Worm (Caenorhabditis elegans): Measurements from ENCODE around the gene F12E12.1.

F12E12.1 gene

ce11 chrII:3773130-3773529 is 31.4 kb downstream of the F12E12.1 start, which contains the start of gene T24E12.10:
TSS of gene T24E12.10 (minus strand) at chrII:3773230.
- TF ChIP-seq Y55F3AM.14 (GFP tag; optimal IDR thresholded peaks at IDR 0.05) (no peak), egl-27 (tag; optimal IDR thresholded peaks at IDR 0.05) (no peak), aly-2 (tag; optimal IDR thresholded peaks at IDR 0.05) (no peak), snpc-4 (tag; optimal IDR thresholded peaks at IDR 0.05) (no peak), peb-1 (tag; optimal IDR thresholded peaks at IDR 0.05) (no peak), ceh-16 (tag; optimal IDR thresholded peaks at IDR 0.05) (no peak), sem-4 (tag; optimal IDR thresholded peaks at IDR 0.05) (no peak), mbf-1 (tag; optimal IDR thresholded peaks at IDR 0.05) (no peak), nhr-237 (tag; optimal IDR thresholded peaks at IDR 0.05) (no peak), F13H6.1 (tag; optimal IDR thresholded peaks at IDR 0.05) (no peak), nhr-12 (tag; optimal IDR thresholded peaks at IDR 0.05) (no peak), sma-3 (GFP tag; optimal IDR thresholded peaks at IDR 0.05) (no peak), lin-11 (tag; optimal IDR thresholded peaks at IDR 0.05) (no peak), skn-1 (tag; optimal IDR thresholded peaks at IDR 0.05) (no peak), nhr-6 (tag; optimal IDR thresholded peaks at IDR 0.05) (no peak), alr-1 (tag; optimal IDR thresholded peaks at IDR 0.05) (no peak), mab-5 (tag; optimal IDR thresholded peaks at IDR 0.05) (no peak), fos-1 (tag; optimal IDR thresholded peaks at IDR 0.05) (no peak)

- TF ChIP-seq ZK546.5 (tag; optimal IDR thresholded peaks at IDR 0.05) (no peak), Y55F3AM.14 (GFP tag; optimal IDR thresholded peaks at IDR 0.05) (no peak), lsy-2 (tag; optimal IDR thresholded peaks at IDR 0.05) (no peak), lin-11 (tag; optimal IDR thresholded peaks at IDR 0.05) (no peak), nhr-23 (tag; optimal IDR thresholded peaks at IDR 0.05) (no peak), zag-1 (tag; optimal IDR thresholded peaks at IDR 0.05) (no peak), F13H6.1 (tag; optimal IDR thresholded peaks at IDR 0.05) (no peak), peb-1 (tag; optimal IDR thresholded peaks at IDR 0.05) (no peak), egl-27 (tag; optimal IDR thresholded peaks at IDR 0.05) (no peak), sma-9 (GFP tag; optimal IDR thresholded peaks at IDR 0.05) (no peak), sma-9 (tag; optimal IDR thresholded peaks at IDR 0.05) (no peak), aly-2 (tag; optimal IDR thresholded peaks at IDR 0.05) (no peak), blmp-1 (tag; optimal IDR thresholded peaks at IDR 0.05; ENCODE audit: insufficient read depth) (no peak), nhr-237 (tag; optimal IDR thresholded peaks at IDR 0.05) (no peak), mdl-1 (tag; optimal IDR thresholded peaks at IDR 0.05) (no peak)
These were observed 34.0 kb downstream of the F12E12.1 start, which contains the start of gene T24E12.3 for ce11 chrII:3775719-3776118. TSS of gene T24E12.3 (plus strand) at chrII:3776019.

- TF ChIP-seq mdl-1 (tag; optimal IDR thresholded peaks at IDR 0.05) (no peak), nhr-23 (tag; optimal IDR thresholded peaks at IDR 0.05) (no peak), nhr-12 (tag; optimal IDR thresholded peaks at IDR 0.05) (no peak), lsy-2 (tag; optimal IDR thresholded peaks at IDR 0.05) (no peak), ceh-82 (tag; optimal IDR thresholded peaks at IDR 0.05) (no peak), mbf-1 (tag; optimal IDR thresholded peaks at IDR 0.05) (no peak), unc-55 (GFP tag; optimal IDR thresholded peaks at IDR 0.05) (no peak), nhr-237 (tag; optimal IDR thresholded peaks at IDR 0.05) (no peak), mab-5 (tag; optimal IDR thresholded peaks at IDR 0.05) (no peak)
These were observed 36.1 kb downstream of the F12E12.1 start for ce11 chrII:3777802-3778201.

- TF ChIP-seq nhr-23 (tag; optimal IDR thresholded peaks at IDR 0.05) (no peak), nhr-10 (tag; optimal IDR thresholded peaks at IDR 0.05) (no peak), unc-62 (GFP tag; optimal IDR thresholded peaks at IDR 0.05) (no peak), nhr-129 (tag; optimal IDR thresholded peaks at IDR 0.05) (no peak), C34F6.9 (tag; optimal IDR thresholded peaks at IDR 0.05) (no peak), nhr-25 (tag; optimal IDR thresholded peaks at IDR 0.05) (no peak), ztf-1 (GFP tag; conservative IDR thresholded peaks at IDR 0.05) (no peak), nhr-11 (tag; optimal IDR thresholded peaks at IDR 0.05) (no peak), lin-11 (tag; optimal IDR thresholded peaks at IDR 0.05) (no peak), ztf-11 (tag; optimal IDR thresholded peaks at IDR 0.05) (no peak), ZK546.5 (tag; optimal IDR thresholded peaks at IDR 0.05) (no peak)
These were observed 37.8 kb downstream of the F12E12.1 start, which contains the start of gene T24E12.11 for ce11 chrII:3779463-3779862. TSS of gene T24E12.11 (minus strand) at chrII:3779563.

ce11 chrII:3781238-3781637 is 39.6 kb downstream of the F12E12.1 start:
- TF ChIP-seq elt-3 (tag; optimal IDR thresholded peaks at IDR 0.05) (no peak), crh-2 (tag; optimal IDR thresholded peaks at IDR 0.05) (no peak), gmeb-1 (tag; optimal IDR thresholded peaks at IDR 0.05) (no peak), mbf-1 (tag; optimal IDR thresholded peaks at IDR 0.05) (no peak), nhr-237 (tag; optimal IDR thresholded peaks at IDR 0.05) (no peak), lin-11 (tag; optimal IDR thresholded peaks at IDR 0.05) (no peak), aly-2 (tag; optimal IDR thresholded peaks at IDR 0.05) (no peak), sma-3 (GFP tag; optimal IDR thresholded peaks at IDR 0.05) (no peak), dmd-4 (tag; optimal IDR thresholded peaks at IDR 0.05) (no peak), unc-55 (GFP tag; optimal IDR thresholded peaks at IDR 0.05) (no peak), fos-1 (tag; optimal IDR thresholded peaks at IDR 0.05) (no peak), ama-1 (optimal IDR thresholded peaks at IDR 0.05) (no peak), nhr-25 (tag; optimal IDR thresholded peaks at IDR 0.05) (no peak)

Measured in whole organism, L2 larva.